Worm (Caenorhabditis elegans): Measurements from ENCODE around the gene F57E7.2.
A peak's percentile ranks its signal among the peaks of the same experiment; 100 is the strongest.

Gene F57E7.2

ce11 chrV:16508667-16509066 is 25.7 kb upstream of the F57E7.2 start, which contains the start of gene srr-3:
Gene srr-3, minus strand, starts transcription at chrV:16508767.
- no peak for TF ChIP-seq isw-1 (GFP tag; IDR thresholded peaks at IDR 0.05)
- no peak for TF ChIP-seq mef-2 (tag; optimal IDR thresholded peaks at IDR 0.05)
- no peak for TF ChIP-seq lin-39 (tag; optimal IDR thresholded peaks at IDR 0.05)
- TF ChIP-seq tlp-1 (tag; optimal IDR thresholded peaks at IDR 0.05) = no peak
- TF ChIP-seq C04F5.9 (tag; optimal IDR thresholded peaks at IDR 0.05) = no peak
- TF ChIP-seq ceh-90 (tag; optimal IDR thresholded peaks at IDR 0.05) = no peak
- no peak for TF ChIP-seq zag-1 (tag; optimal IDR thresholded peaks at IDR 0.05)
- no peak for TF ChIP-seq sox-4 (tag; optimal IDR thresholded peaks at IDR 0.05)
- TF ChIP-seq dpl-1 (GFP tag; optimal IDR thresholded peaks at IDR 0.05) = no peak
- TF ChIP-seq unc-98 (GFP tag; IDR thresholded peaks at IDR 0.05) = no peak
- no peak for TF ChIP-seq nhr-47 (tag; optimal IDR thresholded peaks at IDR 0.05)
- TF ChIP-seq dsc-1 (tag; optimal IDR thresholded peaks at IDR 0.05) = no peak
- TF ChIP-seq ceh-8 (GFP tag; optimal IDR thresholded peaks at IDR 0.05) = no peak
- TF ChIP-seq nhr-19 (GFP tag; conservative IDR thresholded peaks at IDR 0.05) = no peak
- TF ChIP-seq pqm-1 (tag; optimal IDR thresholded peaks at IDR 0.05) = no peak
- no peak for TF ChIP-seq tbx-2 (tag; optimal IDR thresholded peaks at IDR 0.05)
- no peak for TF ChIP-seq ceh-63 (GFP tag; optimal IDR thresholded peaks at IDR 0.05)
- no peak for TF ChIP-seq egl-27 (tag; optimal IDR thresholded peaks at IDR 0.05)

ce11 chrV:16506650-16507049 is 23.7 kb upstream of the F57E7.2 start:
- no peak for TF ChIP-seq nhr-84 (tag; optimal IDR thresholded peaks at IDR 0.05)
- TF ChIP-seq lin-14 (GFP tag; optimal IDR thresholded peaks at IDR 0.05) = peak; percentile 8

ce11 chrV:16505828-16506227 is 22.9 kb upstream of the F57E7.2 start, which contains the start of gene nhr-54:
Gene nhr-54, minus strand, starts transcription at chrV:16505928.
- TF ChIP-seq ceh-88 (GFP tag; IDR thresholded peaks at IDR 0.05) (no peak), swsn-7 (tag; optimal IDR thresholded peaks at IDR 0.05) (no peak)

- TF ChIP-seq nhr-47 (tag; optimal IDR thresholded peaks at IDR 0.05) (no peak), ces-1 (GFP tag; optimal IDR thresholded peaks at IDR 0.05) (no peak), tlp-1 (tag; optimal IDR thresholded peaks at IDR 0.05) (no peak), lin-13 (GFP tag; optimal IDR thresholded peaks at IDR 0.05) (no peak), blmp-1 (tag; optimal IDR thresholded peaks at IDR 0.05) (no peak), unc-130 (tag; optimal IDR thresholded peaks at IDR 0.05) (no peak), nhr-84 (tag; optimal IDR thresholded peaks at IDR 0.05) (no peak), aha-1 (tag; optimal IDR thresholded peaks at IDR 0.05) (no peak), snu-23 (GFP tag; optimal IDR thresholded peaks at IDR 0.05) (no peak), unc-86 (tag; optimal IDR thresholded peaks at IDR 0.05) (no peak), efl-3 (GFP tag; optimal IDR thresholded peaks at IDR 0.05) (no peak), C16A3.4 (tag; optimal IDR thresholded peaks at IDR 0.05) (no peak), nhr-76 (tag; optimal IDR thresholded peaks at IDR 0.05) (no peak), nhr-12 (tag; optimal IDR thresholded peaks at IDR 0.05) (no peak), mdl-1 (tag; optimal IDR thresholded peaks at IDR 0.05) (no peak)
These were observed 20.2 kb upstream of the F57E7.2 start, which contains the start of gene F36D3.14 for ce11 chrV:16503164-16503563. Gene F36D3.14, minus strand, starts transcription at chrV:16503264.

- TF ChIP-seq hpl-2 (GFP tag; optimal IDR thresholded peaks at IDR 0.05) (no peak), elt-3 (tag; optimal IDR thresholded peaks at IDR 0.05) (no peak), nhr-76 (tag; optimal IDR thresholded peaks at IDR 0.05) (no peak), lir-3 (tag; optimal IDR thresholded peaks at IDR 0.05; ENCODE audit: poor library complexity) (no peak), zip-4 (GFP tag; optimal IDR thresholded peaks at IDR 0.05) (no peak), nhr-237 (tag; optimal IDR thresholded peaks at IDR 0.05) (no peak), swsn-7 (tag; optimal IDR thresholded peaks at IDR 0.05) (peak; percentile 54), egl-13 (tag; optimal IDR thresholded peaks at IDR 0.05) (no peak), pag-3 (tag; optimal IDR thresholded peaks at IDR 0.05; ENCODE audit: borderline replicate concordance, insufficient read depth) (no peak), dpl-1 (GFP tag; optimal IDR thresholded peaks at IDR 0.05) (peak; percentile 83 to 90 (median 85)), sup-37 (GFP tag; optimal IDR thresholded peaks at IDR 0.05) (no peak), tlp-1 (tag; optimal IDR thresholded peaks at IDR 0.05) (no peak), C16A3.4 (tag; optimal IDR thresholded peaks at IDR 0.05) (peak; percentile 43), lin-14 (GFP tag; optimal IDR thresholded peaks at IDR 0.05) (peak; percentile 42), zag-1 (tag; optimal IDR thresholded peaks at IDR 0.05) (no peak), ceh-90 (tag; optimal IDR thresholded peaks at IDR 0.05) (no peak), fkh-8 (tag; optimal IDR thresholded peaks at IDR 0.05) (no peak), elt-2 (tag; optimal IDR thresholded peaks at IDR 0.05) (no peak), lin-13 (GFP tag; optimal IDR thresholded peaks at IDR 0.05) (peak; percentile 45), nhr-84 (tag; optimal IDR thresholded peaks at IDR 0.05) (no peak), unc-62 (GFP tag; optimal IDR thresholded peaks at IDR 0.05) (no peak), efl-3 (GFP tag; optimal IDR thresholded peaks at IDR 0.05) (no peak)
These were observed 16.1 kb upstream of the F57E7.2 start, which contains the start of gene F36D3.1 for ce11 chrV:16499006-16499405. Gene F36D3.1, plus strand, starts transcription at chrV:16499352.

All from whole organism, L1 larva.